Worm (Caenorhabditis elegans) whole organism, L4 larva: ENCODE results near the gene ttr-12.

Source experiments
- D1046.2 ChIP-seq: fragments of 200-800 bp; sonication (Bioruptor generic); IDR thresholded peaks from 2 replicates; pipeline ENCODE4 v1.3.6; 2022; ENCODE audit warnings: missing genetic modification characterization, missing compliant biosample characterization
- F26F4.8 ChIP-seq: fragments of 200-800 bp; sonication (Bioruptor generic); conservative IDR thresholded peaks from 2 replicates; pipeline ENCODE4 v1.3.6; 2022; ENCODE audit warnings: missing genetic modification characterization, missing compliant biosample characterization
- F37D6.2 ChIP-seq: sonication (generic microtip); optimal IDR thresholded peaks from 2 replicates; lab custom pipeline; 2016; ENCODE audit warnings: mild to moderate bottlenecking, missing genetic modification characterization, missing compliant biosample characterization
- T26A8.4 ChIP-seq: fragments of 200-800 bp; sonication (Bioruptor generic); IDR thresholded peaks from 2 replicates; pipeline ENCODE4 v1.3.6; 2022; ENCODE audit warnings: missing genetic modification characterization, missing compliant biosample characterization
- Y105C5A.15 ChIP-seq: fragments of 200-800 bp; sonication (Bioruptor generic); IDR thresholded peaks from 2 replicates; pipeline ENCODE4 v1.3.6; 2022; ENCODE audit warnings: missing genetic modification characterization, missing compliant biosample characterization
- Y5F2A.4 ChIP-seq: fragments of 200-800 bp; sonication (Bioruptor generic); optimal IDR thresholded peaks from 2 replicates; lab custom pipeline; 2018; ENCODE audit warnings: mild to moderate bottlenecking, missing genetic modification characterization, missing compliant biosample characterization
- ZK337.2 ChIP-seq: fragments of 200-800 bp; sonication (Bioruptor generic); IDR thresholded peaks from 2 replicates; pipeline ENCODE4 v1.3.6; 2022; ENCODE audit warnings: missing genetic modification reagents, missing genetic modification characterization, missing compliant biosample characterization
- aha-1 ChIP-seq: fragments of 150-350 bp; peaks from one replicate; lab custom pipeline; 2014; ENCODE audit warnings: missing biosample characterization, missing genetic modification characterization
- aly-2 ChIP-seq: sonication (generic microtip); optimal IDR thresholded peaks from 2 replicates; lab custom pipeline; 2018; ENCODE audit warnings: missing biosample characterization, missing genetic modification characterization
- ceh-62 ChIP-seq: sonication (generic microtip); optimal IDR thresholded peaks from 2 replicates; lab custom pipeline; 2017; ENCODE audit warnings: missing biosample characterization, missing genetic modification characterization
- cey-2 ChIP-seq: sonication (generic microtip); optimal IDR thresholded peaks from 3 replicates; lab custom pipeline; 2017; ENCODE audit warnings: missing genetic modification characterization, mild to moderate bottlenecking, missing compliant biosample characterization, antibody characterized with exemption, borderline replicate concordance; ENCODE audit not compliant: insufficient read depth
- daf-12 ChIP-seq: fragments of 150-350 bp; optimal IDR thresholded peaks from 2 replicates; lab custom pipeline; 2014; ENCODE audit warnings: missing biosample characterization, missing genetic modification reagents, missing genetic modification characterization
- dpl-1 ChIP-seq: fragments of 150-350 bp; optimal IDR thresholded peaks from 2 replicates; lab custom pipeline; 2014; ENCODE audit warnings: missing biosample characterization, missing genetic modification reagents, missing genetic modification characterization
- egl-43 ChIP-seq: fragments of 200-800 bp; sonication (Bioruptor generic); IDR thresholded peaks from 2 replicates; pipeline ENCODE4 v1.3.6; 2022; ENCODE audit warnings: missing genetic modification reagents, missing genetic modification characterization, missing compliant biosample characterization
- fkh-10 ChIP-seq: fragments of 150-350 bp; optimal IDR thresholded peaks from 2 replicates; lab custom pipeline; 2014; ENCODE audit warnings: missing biosample characterization, missing genetic modification reagents, missing genetic modification characterization
- hlh-30 ChIP-seq: sonication (generic microtip); optimal IDR thresholded peaks from 2 replicates; lab custom pipeline; 2017; ENCODE audit warnings: antibody characterized with exemption, mild to moderate bottlenecking, missing genetic modification characterization, missing compliant biosample characterization; ENCODE audit not compliant: insufficient read depth
- hmg-1.1 ChIP-seq: fragments of 200-800 bp; sonication (Bioruptor generic); IDR thresholded peaks from 2 replicates; pipeline ENCODE4 v1.3.6; 2022; ENCODE audit warnings: missing genetic modification reagents, missing genetic modification characterization, missing compliant biosample characterization
- lim-7 ChIP-seq: fragments of 200-800 bp; sonication (Bioruptor generic); IDR thresholded peaks from 2 replicates; pipeline ENCODE4 v1.3.6; 2022; ENCODE audit warnings: missing genetic modification characterization, missing compliant biosample characterization
- madf-5 ChIP-seq, 2 experiments: fragments of 200-800 bp; sonication (Bioruptor generic); IDR thresholded peaks; 2 replicates each; pipeline ENCODE4 v1.3.6; 2022; ENCODE audit warnings: missing compliant biosample characterization in 2 of 2, missing genetic modification characterization in 2 of 2
- mdl-1 ChIP-seq, 2 experiments: fragments of 150-350 bp in 1 of 2; sonication (generic microtip) in 1 of 2; optimal IDR thresholded peaks; 2 replicates each; lab custom pipeline; 2014 to 2017; ENCODE audit warnings: missing biosample characterization in 2 of 2, missing genetic modification characterization in 2 of 2
- nhr-111 ChIP-seq: fragments of 200-800 bp; sonication (Bioruptor generic); optimal IDR thresholded peaks from 2 replicates; lab custom pipeline; 2018; ENCODE audit warnings: mild to moderate bottlenecking, missing genetic modification characterization, missing compliant biosample characterization
- nhr-28 ChIP-seq: fragments of 150-350 bp; optimal IDR thresholded peaks from 2 replicates; lab custom pipeline; 2014; ENCODE audit warnings: missing biosample characterization, missing genetic modification characterization
- pha-4 ChIP-seq, 2 experiments: fragments of 150-350 bp in 1 of 2; fragments of 200-800 bp in 1 of 2; sonication (Bioruptor generic) in 1 of 2; IDR thresholded peaks in 1 of 2; optimal IDR thresholded peaks in 1 of 2; 2 replicates each; pipeline versions ENCODE4 v1.3.6 to Lab custom; 2014 to 2022; ENCODE audit warnings: missing genetic modification characterization in 2 of 2, missing genetic modification reagents in 2 of 2, missing biosample characterization in 1 of 2, missing compliant biosample characterization in 1 of 2
- pqm-1 ChIP-seq: sonication (generic microtip); optimal IDR thresholded peaks from 2 replicates; lab custom pipeline; 2017; ENCODE audit warnings: missing biosample characterization, missing genetic modification characterization
- snpc-1.2 ChIP-seq: fragments of 200-800 bp; sonication (Bioruptor generic); IDR thresholded peaks from 2 replicates; pipeline ENCODE4 v1.3.6; 2022; ENCODE audit warnings: missing genetic modification reagents, missing genetic modification characterization, missing compliant biosample characterization
- spr-1 ChIP-seq: sonication (generic microtip); optimal IDR thresholded peaks from 2 replicates; lab custom pipeline; 2016; ENCODE audit warnings: mild to moderate bottlenecking, missing genetic modification characterization, missing compliant biosample characterization
- unc-62 ChIP-seq, 3 experiments: fragments of 150-350 bp in 1 of 3; sonication (generic microtip); optimal IDR thresholded peaks in 2 of 3; peaks in 1 of 3; 1 replicate in 1 of 3; 2 replicates in 2 of 3; lab custom pipeline; 2014 to 2017; ENCODE audit warnings: missing biosample characterization in 3 of 3, missing genetic modification characterization in 3 of 3, missing genetic modification reagents in 3 of 3, missing genotype in 1 of 3
- zag-1 ChIP-seq: fragments of 150-350 bp; optimal IDR thresholded peaks from 2 replicates; lab custom pipeline; 2014; ENCODE audit warnings: missing biosample characterization, missing genetic modification characterization
- zfp-2 ChIP-seq: sonication (generic microtip); optimal IDR thresholded peaks from 2 replicates; lab custom pipeline; 2016; ENCODE audit warnings: mild to moderate bottlenecking, missing genetic modification characterization, missing compliant biosample characterization
- ztf-11 ChIP-seq: fragments of 150-350 bp; optimal IDR thresholded peaks from 2 replicates; lab custom pipeline; 2014; ENCODE audit warnings: missing biosample characterization, missing genetic modification characterization
- ztf-7 ChIP-seq: fragments of 150-350 bp; optimal IDR thresholded peaks from 2 replicates; lab custom pipeline; 2014; ENCODE audit warnings: missing biosample characterization, missing genetic modification characterization

ttr-12 gene

ce11 chrV:20626043-20626761 lies 17.6 kb upstream of the ttr-12 start, which contains the start of the genes F46B3.9 and srz-18:
TSS of gene F46B3.9 (minus strand) at chrV:20626143.
TSS of gene srz-18 (plus strand) at chrV:20626711.
- TF ChIP-seq aha-1 (tag; lab: Kevin White, UChicago) (peak; percentile 30), hlh-30 (no peak), pha-4 (GFP tag; IDR thresholded peaks at IDR 0.05; lab: Robert Waterston, UW) (no peak), pha-4 (tag; optimal IDR thresholded peaks at IDR 0.05; lab: Kevin White, UChicago) (no peak)

- TF ChIP-seq fkh-10 (GFP tag; lab: Kevin White, UChicago) (no peak), unc-62 (GFP tag; optimal IDR thresholded peaks at IDR 0.05 in 1 of 2; lab: Kevin White, UChicago) (peak in 1 of 2 experiments; percentile 95), unc-62 (tag; optimal IDR thresholded peaks at IDR 0.05; lab: Kevin White, UChicago) (no peak)
Observed at ce11 chrV:20625260-20625659, 16.7 kb upstream of the ttr-12 start.

- TF ChIP-seq dpl-1 (GFP tag; lab: Kevin White, UChicago) = no peak
- TF ChIP-seq madf-5 (GFP tag; IDR thresholded peaks at IDR 0.05; lab: Robert Waterston, UW) = no peak
- no peak for TF ChIP-seq D1046.2
Observed at ce11 chrV:20623060-20623459, 14.5 kb upstream of the ttr-12 start, which contains the start of gene F46B3.8. TSS of gene F46B3.8 (minus strand) at chrV:20623160.

ce11 chrV:20618632-20619031 lies 10.0 kb upstream of the ttr-12 start, which contains the start of gene F46B3.7:
TSS of gene F46B3.7 (minus strand) at chrV:20618732.
- TF ChIP-seq hmg-1.1 (GFP tag; lab: Robert Waterston, UW) (no peak), F37D6.2 (tag; lab: Kevin White, UChicago) (no peak), ceh-62 (tag; lab: Kevin White, UChicago) (no peak), pqm-1 (tag; lab: Kevin White, UChicago) (no peak), ztf-7 (no peak), ZK337.2 (GFP tag; lab: Robert Waterston, UW) (no peak), ztf-11 (no peak), daf-12 (tag; lab: Kevin White, UChicago) (no peak), zfp-2 (tag; lab: Kevin White, UChicago) (no peak), Y105C5A.15 (GFP tag; lab: Robert Waterston, UW) (no peak), zag-1 (no peak), snpc-1.2 (GFP tag; lab: Robert Waterston, UW) (no peak), egl-43 (no peak)
- TF ChIP-seq, all 104 proteins: peak for 0

ce11 chrV:20609494-20609893 lies 906 bp upstream of the ttr-12 start, which contains the start of gene grd-2:
TSS of gene grd-2 (plus strand) at chrV:20609794.
- no peak for TF ChIP-seq nhr-111 (GFP tag; lab: Kevin White, UChicago)
- TF ChIP-seq unc-62 (GFP tag; optimal IDR thresholded peaks at IDR 0.05 in 1 of 2; lab: Kevin White, UChicago) = peak in 1 of 2 experiments; percentile 81
- no peak for TF ChIP-seq unc-62 (tag; optimal IDR thresholded peaks at IDR 0.05; lab: Kevin White, UChicago)

- no peak for TF ChIP-seq Y5F2A.4 (GFP tag; lab: Kevin White, UChicago)
- no peak for TF ChIP-seq lim-7 (GFP tag; lab: Robert Waterston, UW)
- no peak for TF ChIP-seq T26A8.4 (GFP tag; lab: Robert Waterston, UW)
- TF ChIP-seq mdl-1 (tag; optimal IDR thresholded peaks at IDR 0.05; lab: Kevin White, UChicago) = no peak
- TF ChIP-seq F26F4.8 (GFP tag; lab: Robert Waterston, UW) = no peak
- no peak for TF ChIP-seq aly-2 (tag; lab: Kevin White, UChicago)
- no peak for TF ChIP-seq nhr-28 (tag; lab: Kevin White, UChicago)
- TF ChIP-seq madf-5 (GFP tag; IDR thresholded peaks at IDR 0.05; lab: Robert Waterston, UW) = no peak
- TF ChIP-seq spr-1 (tag; lab: Kevin White, UChicago) = no peak
- no peak for TF ChIP-seq cey-2 (tag; lab: Kevin White, UChicago)
Observed at ce11 chrV:20606617-20607016, 2.0 kb downstream of the ttr-12 start, which contains the start of gene F46B3.23. TSS of gene F46B3.23 (minus strand) at chrV:20606717.
